Worm (Caenorhabditis elegans) whole organism, young adult: ENCODE data around the gene F20G2.5.

ENCODE experiments used
- B0336.3 ChIP-seq: fragments of 200-800 bp; sonication (Bioruptor generic); IDR thresholded peaks from 2 replicates; pipeline ENCODE4 v1.3.6; 2022; ENCODE audit warnings: missing genetic modification characterization, missing compliant biosample characterization
- F10E7.11 ChIP-seq: sonication (generic microtip); optimal IDR thresholded peaks from 2 replicates; lab custom pipeline; 2017; ENCODE audit warnings: mild to moderate bottlenecking, missing genetic modification characterization, moderate library complexity, missing compliant biosample characterization
- F39B2.1 ChIP-seq: fragments of 200-800 bp; sonication (Bioruptor generic); IDR thresholded peaks from 2 replicates; pipeline ENCODE4 v1.3.6; 2022; ENCODE audit warnings: missing genetic modification reagents, missing genetic modification characterization, missing compliant biosample characterization
- efl-1 ChIP-seq: fragments of 150-350 bp; optimal IDR thresholded peaks from 2 replicates; lab custom pipeline; 2014; ENCODE audit warnings: missing biosample characterization, missing genetic modification reagents, missing genetic modification characterization
- let-526 ChIP-seq: fragments of 200-800 bp; sonication (Bioruptor generic); IDR thresholded peaks from 2 replicates; pipeline ENCODE4 v1.3.6; 2022; ENCODE audit warnings: missing genetic modification reagents, missing genetic modification characterization, missing compliant biosample characterization
- nfya-1 ChIP-seq: sonication (generic microtip); optimal IDR thresholded peaks from 2 replicates; lab custom pipeline; 2017; ENCODE audit warnings: antibody characterized with exemption, missing compliant biosample characterization, missing genetic modification characterization, borderline replicate concordance; ENCODE audit not compliant: insufficient read depth
- nfya-2 ChIP-seq: fragments of 200-800 bp; sonication (Bioruptor generic); IDR thresholded peaks from 2 replicates; pipeline ENCODE4 v1.3.6; 2022; ENCODE audit warnings: missing genetic modification reagents, missing genetic modification characterization, missing compliant biosample characterization
- nhr-120 ChIP-seq: fragments of 200-800 bp; sonication (Bioruptor generic); IDR thresholded peaks from 2 replicates; pipeline ENCODE4 v1.3.6; 2022; ENCODE audit warnings: missing genetic modification characterization, missing compliant biosample characterization
- nhr-90 ChIP-seq: sonication (generic microtip); optimal IDR thresholded peaks from 2 replicates; lab custom pipeline; 2016; ENCODE audit warnings: missing genotype, mild to moderate bottlenecking, missing genetic modification characterization, missing compliant biosample characterization
- pha-4 ChIP-seq: fragments of 150-350 bp; sonication (generic microtip); optimal IDR thresholded peaks from 2 replicates; lab custom pipeline; 2014; ENCODE audit warnings: missing biosample characterization, missing genetic modification reagents, missing genetic modification characterization
- sea-2 ChIP-seq: fragments of 200-800 bp; sonication (Bioruptor generic); IDR thresholded peaks from 2 replicates; pipeline ENCODE4 v1.3.6; 2022; ENCODE audit warnings: missing genetic modification characterization, missing compliant biosample characterization
- somi-1 ChIP-seq: fragments of 200-800 bp; sonication (Bioruptor generic); optimal IDR thresholded peaks from 2 replicates; lab custom pipeline; 2018; ENCODE audit warnings: mild to moderate bottlenecking, missing genetic modification characterization, missing compliant biosample characterization
- unc-62 ChIP-seq: fragments of 150-350 bp; optimal IDR thresholded peaks from 2 replicates; lab custom pipeline; 2014; ENCODE audit warnings: missing biosample characterization, missing genetic modification reagents, missing genetic modification characterization
- ztf-26 ChIP-seq: sonication (generic microtip); optimal IDR thresholded peaks from 2 replicates; lab custom pipeline; 2017; ENCODE audit warnings: missing genetic modification characterization, missing compliant biosample characterization

DNA sequence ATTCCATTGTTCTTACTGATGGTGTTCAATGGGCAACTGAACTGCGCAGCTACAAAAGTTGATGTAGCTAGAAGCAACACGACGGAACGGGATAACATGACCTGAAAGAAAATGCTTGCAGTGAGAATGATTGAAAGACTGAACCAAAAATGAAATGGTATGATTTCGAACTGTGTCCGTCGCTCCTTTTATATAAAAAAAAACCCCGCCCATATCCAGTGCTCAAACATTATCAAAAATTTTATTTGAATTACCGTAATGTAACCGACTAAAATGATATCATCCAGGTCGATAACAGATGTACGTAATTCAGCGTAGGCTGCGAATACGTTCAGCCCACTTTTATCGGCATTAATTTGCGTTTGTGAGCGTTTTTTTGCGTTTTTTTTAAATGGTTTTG lies 32.9 kb upstream of the F20G2.5 start, which contains the start of gene irg-5:
- TF ChIP-seq B0336.3 (GFP tag; lab: Robert Waterston, UW): no peak
- TF ChIP-seq nhr-90 (tag; lab: Kevin White, UChicago): no peak
- TF ChIP-seq nfya-2: no peak
- TF ChIP-seq F10E7.11 (tag; lab: Kevin White, UChicago): no peak
- TF ChIP-seq nhr-120 (GFP tag; lab: Robert Waterston, UW): no peak
- TF ChIP-seq let-526 (GFP tag; lab: Robert Waterston, UW): no peak
- no peak for TF ChIP-seq unc-62 (GFP tag; lab: Kevin White, UChicago)
- TF ChIP-seq sea-2 (GFP tag; lab: Robert Waterston, UW): no peak
- no peak for TF ChIP-seq nfya-1 (tag; lab: Kevin White, UChicago)
- TF ChIP-seq ztf-26 (tag; lab: Kevin White, UChicago): no peak
- no peak for TF ChIP-seq efl-1 (GFP tag; lab: Kevin White, UChicago)
- TF ChIP-seq somi-1 (GFP tag; lab: Kevin White, UChicago): no peak
- no peak for TF ChIP-seq pha-4 (tag; lab: Kevin White, UChicago)
- TF ChIP-seq F39B2.1 (GFP tag; lab: Robert Waterston, UW): no peak
